Worm (Caenorhabditis elegans): Measurements from ENCODE around the gene F45B8.5.

The F45B8.5 gene

ce11 chrX:14975467-14976167, 9.8 kb downstream of the F45B8.5 start, which contains the start of gene F20D1.3 (continued):
- TF ChIP-seq mxl-2 (GFP tag; conservative IDR thresholded peaks at IDR 0.05) (no peak), mes-2 (tag; optimal IDR thresholded peaks at IDR 0.05; ENCODE audit: poor library complexity, severe bottlenecking) (peak; percentile 69), php-3 (GFP tag; IDR thresholded peaks at IDR 0.05) (no peak), nhr-28 (tag; optimal IDR thresholded peaks at IDR 0.05) (peak; percentile 89), madf-5 (GFP tag; IDR thresholded peaks at IDR 0.05) (no peak), vab-7 (GFP tag; IDR thresholded peaks at IDR 0.05) (no peak), daf-12 (tag; optimal IDR thresholded peaks at IDR 0.05) (no peak), snpc-1.2 (GFP tag; IDR thresholded peaks at IDR 0.05) (no peak), Y75B8A.6 (GFP tag; IDR thresholded peaks at IDR 0.05) (no peak), mdl-1 (tag; optimal IDR thresholded peaks at IDR 0.05) (peak in 1 of 2 experiments; percentile 85), dmd-8 (GFP tag; IDR thresholded peaks at IDR 0.05) (no peak), T26A8.4 (GFP tag; IDR thresholded peaks at IDR 0.05) (no peak), aha-1 (tag) (peak; percentile 97)

DNA sequence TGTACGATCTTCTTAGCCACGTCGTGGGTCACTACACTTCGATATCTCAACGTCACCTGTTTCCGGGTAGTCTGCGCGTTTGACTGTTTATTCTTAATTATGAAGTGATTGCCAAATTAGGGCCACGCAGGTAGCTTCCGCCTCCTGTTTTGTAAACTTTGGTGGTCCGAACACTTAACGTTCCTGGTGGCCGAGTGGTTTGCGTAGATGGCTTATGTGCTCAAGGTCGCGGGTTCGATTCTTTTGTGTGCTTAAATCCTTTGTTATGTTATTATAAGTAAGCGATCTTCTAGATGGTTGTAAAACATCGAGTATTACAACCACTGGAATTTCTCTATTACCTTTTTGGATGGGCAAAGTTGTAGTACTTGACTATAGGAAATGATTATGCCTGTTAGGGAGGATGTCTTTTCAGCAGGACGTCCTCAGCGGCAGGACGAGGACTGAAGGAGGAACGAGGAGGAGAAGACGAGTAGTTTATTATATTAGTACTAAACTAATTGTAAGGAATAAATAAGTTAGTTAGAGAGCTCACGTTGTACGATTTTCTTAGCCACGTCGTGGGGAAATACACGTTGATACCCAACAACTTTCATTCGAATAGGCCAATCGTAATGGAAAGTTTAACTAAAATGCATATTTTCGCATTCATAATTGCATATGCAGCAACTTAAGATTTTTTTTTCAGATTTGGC, 11.1 kb downstream of the F45B8.5 start:
- TF ChIP-seq skn-1 (tag; optimal IDR thresholded peaks at IDR 0.05) = no peak
- no peak for TF ChIP-seq aly-2 (tag; optimal IDR thresholded peaks at IDR 0.05)
- TF ChIP-seq mes-2 (tag; optimal IDR thresholded peaks at IDR 0.05; ENCODE audit: poor library complexity, severe bottlenecking) = peak; percentile 14
- peak; percentile 91 for TF ChIP-seq aha-1 (tag)
- 0 out of 2 replicates have a peak, but pooled peaks have one; percentile 19 for TF ChIP-seq F26F4.8 (GFP tag; conservative IDR thresholded peaks at IDR 0.05)
- no peak for TF ChIP-seq Y105C5A.15 (GFP tag; IDR thresholded peaks at IDR 0.05)
- no peak for TF ChIP-seq fkh-10 (GFP tag; optimal IDR thresholded peaks at IDR 0.05)
- 0 out of 2 replicates have a peak, but pooled peaks have one; percentile 35 for TF ChIP-seq snpc-1.2 (GFP tag; IDR thresholded peaks at IDR 0.05)
- peak; percentile 44 for TF ChIP-seq ces-1 (GFP tag; optimal IDR thresholded peaks at IDR 0.05)
- 0 out of 2 replicates have a peak, but pooled peaks have one; percentile 13 for TF ChIP-seq lim-7 (GFP tag; IDR thresholded peaks at IDR 0.05)

- TF ChIP-seq dve-1 (tag; optimal IDR thresholded peaks at IDR 0.05; ENCODE audit: insufficient read depth) (peak; percentile 53), T26A8.4 (GFP tag; IDR thresholded peaks at IDR 0.05) (peak; percentile 27; the same call in 1 of the 2 replicates), lin-38 (GFP tag; IDR thresholded peaks at IDR 0.05) (peak; percentile 13; the same call in 1 of the 2 replicates), nhr-48 (tag; optimal IDR thresholded peaks at IDR 0.05) (no peak), mep-1 (tag; optimal IDR thresholded peaks at IDR 0.05) (peak; percentile 62), dpl-1 (GFP tag; optimal IDR thresholded peaks at IDR 0.05) (no peak), pha-4 (GFP tag; IDR thresholded peaks at IDR 0.05) (no peak), pha-4 (tag; optimal IDR thresholded peaks at IDR 0.05) (peak; percentile 62), hlh-30 (tag; optimal IDR thresholded peaks at IDR 0.05; ENCODE audit: insufficient read depth) (peak; percentile 19), lsy-2 (tag; optimal IDR thresholded peaks at IDR 0.05) (peak in 1 of 2 experiments; percentile 64), pqm-1 (tag; optimal IDR thresholded peaks at IDR 0.05) (no peak), nhr-25 (tag; optimal IDR thresholded peaks at IDR 0.05; ENCODE audit: borderline replicate concordance, insufficient read depth) (peak; percentile 55), daf-16 (GFP tag; optimal IDR thresholded peaks at IDR 0.05) (peak in 1 of 2 experiments; percentile 66), daf-16 (tag; optimal IDR thresholded peaks at IDR 0.05) (peak; percentile 38), lin-13 (GFP tag; optimal IDR thresholded peaks at IDR 0.05) (peak; percentile 58), R02D3.7 (tag; optimal IDR thresholded peaks at IDR 0.05) (no peak), ztf-7 (tag; optimal IDR thresholded peaks at IDR 0.05) (peak; percentile 32), mes-2 (tag; optimal IDR thresholded peaks at IDR 0.05; ENCODE audit: poor library complexity, severe bottlenecking) (peak; percentile 47), ama-1 (optimal IDR thresholded peaks at IDR 0.05) (peak; percentile 76), T20F7.1 (GFP tag; optimal IDR thresholded peaks at IDR 0.05) (peak; percentile 27), fos-1 (tag; optimal IDR thresholded peaks at IDR 0.05) (no peak), hlh-11 (tag; optimal IDR thresholded peaks at IDR 0.05) (peak; percentile 13)
Measured at ce11 chrX:14978756-14979155, 12.9 kb downstream of the F45B8.5 start.

Measured in whole organism, L4 larva.